Worm (Caenorhabditis elegans): ENCODE measurements around the gene baf-1.

DNA sequence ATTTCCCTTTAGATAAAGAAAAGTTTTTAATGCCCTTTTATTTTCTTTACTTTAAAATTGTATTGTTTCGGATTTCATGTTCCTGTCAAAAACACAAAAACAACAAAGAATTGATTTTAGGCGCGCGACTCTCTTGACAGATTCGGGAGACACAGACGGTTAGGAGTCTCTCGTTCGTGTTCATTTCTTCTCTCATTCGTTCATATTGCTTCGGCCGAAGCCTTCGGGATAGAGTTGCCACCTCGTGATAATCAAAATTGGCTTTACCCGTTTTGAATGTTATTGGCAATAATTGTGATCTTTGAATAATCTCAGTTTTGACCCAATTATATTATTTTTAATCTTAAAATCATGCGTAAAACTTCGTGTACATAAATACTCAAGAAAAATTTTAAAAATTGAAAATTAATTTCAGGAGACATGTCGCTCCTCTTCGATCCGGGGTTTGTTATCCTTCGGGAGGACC is 43.8 kb downstream of the baf-1 start, which contains the start of gene F55H2.5:
- TF ChIP-seq ceh-43 (GFP tag; optimal IDR thresholded peaks at IDR 0.05): no peak
- no peak for TF ChIP-seq snpc-4 (tag; optimal IDR thresholded peaks at IDR 0.05)
- TF ChIP-seq lsy-2 (tag; optimal IDR thresholded peaks at IDR 0.05): no peak
- no peak for TF ChIP-seq unc-62 (GFP tag; optimal IDR thresholded peaks at IDR 0.05)
- no peak for TF ChIP-seq pha-4 (tag; optimal IDR thresholded peaks at IDR 0.05)
